Worm (Caenorhabditis elegans) whole organism, midembryonic: ENCODE measurements around the gene F02H6.2.

Experiments
- med-1 ChIP-seq: sonication (generic microtip); optimal IDR thresholded peaks from 2 replicates; lab custom pipeline; 2017; ENCODE audit warnings: missing genetic modification characterization, mild to moderate bottlenecking, missing compliant biosample characterization, antibody characterized with exemption, missing genetic modification reagents; ENCODE audit not compliant: insufficient read depth
- tab-1 ChIP-seq: fragments of 200-800 bp; sonication (Bioruptor generic); IDR thresholded peaks from 2 replicates; pipeline ENCODE4 v1.3.6; 2022; ENCODE audit warnings: missing genetic modification characterization, missing compliant biosample characterization

- TF ChIP-seq med-1 (GFP tag; lab: Kevin White, UChicago): no peak
- no peak for TF ChIP-seq tab-1 (GFP tag; lab: Robert Waterston, UW)
Measured at ce11 chrIV:14162772-14163171, 33.5 kb upstream of the F02H6.2 start, which contains the start of gene R05A10.7.
